Worm (Caenorhabditis elegans): ENCODE measurements around the gene srg-56.

DNA sequence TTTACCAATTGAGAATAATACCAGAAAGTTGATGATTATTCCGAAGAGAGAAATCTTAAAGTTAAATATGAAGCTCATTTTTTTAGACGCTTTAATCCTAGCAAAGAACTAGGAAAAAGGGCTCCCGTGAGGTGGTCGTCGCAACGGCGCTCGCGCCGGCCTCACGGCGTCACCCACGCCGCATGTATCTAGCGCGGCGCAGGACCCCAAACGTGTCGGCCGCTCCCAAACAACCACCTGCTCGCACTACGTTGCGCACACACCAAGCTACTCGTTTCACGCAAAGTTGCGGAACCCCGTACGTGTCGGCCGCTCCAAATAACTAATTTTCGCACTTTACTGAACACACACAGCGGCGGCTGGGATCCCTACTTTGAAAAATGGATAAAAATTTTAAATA lies 8.3 kb upstream of the srg-56 start:
- no peak for TF ChIP-seq him-1 (tag; optimal IDR thresholded peaks at IDR 0.05)
- TF ChIP-seq W03F9.2 (tag; optimal IDR thresholded peaks at IDR 0.05): no peak
